Worm (Caenorhabditis elegans) whole organism, L3 larva: ENCODE measurements around the gene K08F9.1.
"Not testable (repeated sequence)": the region's sequence is repeated elsewhere in the genome, so short reads cannot be mapped to it uniquely, and the experiment has no call there.

Experiments used
- R02D3.7 ChIP-seq: fragments of 150-350 bp; optimal IDR thresholded peaks from 2 replicates; lab custom pipeline; 2014; ENCODE audit warnings: missing biosample characterization, missing genetic modification characterization
- ZK546.5 ChIP-seq: sonication (generic microtip); optimal IDR thresholded peaks from 2 replicates; lab custom pipeline; 2017; ENCODE audit warnings: missing biosample characterization, missing genetic modification characterization
- ceh-16 ChIP-seq: sonication (generic microtip); optimal IDR thresholded peaks from 2 replicates; lab custom pipeline; 2017; ENCODE audit warnings: missing biosample characterization, missing genetic modification characterization
- ceh-28 ChIP-seq: fragments of 150-350 bp; optimal IDR thresholded peaks from 2 replicates; lab custom pipeline; 2014; ENCODE audit warnings: missing biosample characterization, missing genetic modification reagents, missing genetic modification characterization
- ceh-9 ChIP-seq: sonication (generic microtip); optimal IDR thresholded peaks from 2 replicates; lab custom pipeline; 2018; ENCODE audit warnings: missing biosample characterization, missing genetic modification characterization
- daf-12 ChIP-seq: fragments of 150-350 bp; optimal IDR thresholded peaks from 2 replicates; lab custom pipeline; 2014; ENCODE audit warnings: missing biosample characterization, missing genetic modification reagents, missing genetic modification characterization
- egl-27 ChIP-seq: sonication (generic microtip); optimal IDR thresholded peaks from 4 replicates; lab custom pipeline; 2017; ENCODE audit warnings: missing biosample characterization, missing genetic modification reagents, missing genetic modification characterization
- egl-5 ChIP-seq: fragments of 150-350 bp; optimal IDR thresholded peaks from 2 replicates; lab custom pipeline; 2017; ENCODE audit warnings: missing biosample characterization, missing genetic modification reagents, missing genetic modification characterization, inconsistent platforms
- elt-1 ChIP-seq: fragments of 150-350 bp; optimal IDR thresholded peaks from 2 replicates; lab custom pipeline; 2014; ENCODE audit warnings: missing biosample characterization, missing genetic modification characterization
- elt-3 ChIP-seq, 3 experiments: fragments of 150-350 bp in 1 of 3; sonication (generic microtip) in 2 of 3; optimal IDR thresholded peaks; 2 replicates in 2 of 3; 4 replicates in 1 of 3; lab custom pipeline; 2014 to 2017; ENCODE audit warnings: missing biosample characterization in 3 of 3, missing genetic modification characterization in 3 of 3
- eor-1 ChIP-seq, 2 experiments: fragments of 150-350 bp; optimal IDR thresholded peaks; 2 replicates each; lab custom pipeline; 2014 to 2018; ENCODE audit warnings: missing biosample characterization in 2 of 2, missing genetic modification characterization in 2 of 2
- fkh-10 ChIP-seq: sonication (generic microtip); optimal IDR thresholded peaks from 2 replicates; lab custom pipeline; 2017; ENCODE audit warnings: missing biosample characterization, missing genetic modification reagents, missing genetic modification characterization
- hmg-11 ChIP-seq: sonication (generic microtip); optimal IDR thresholded peaks from 2 replicates; lab custom pipeline; 2016; ENCODE audit warnings: missing genetic modification characterization, missing compliant biosample characterization
- jun-1 ChIP-seq: fragments of 150-350 bp; optimal IDR thresholded peaks from 2 replicates; lab custom pipeline; 2014; ENCODE audit warnings: missing biosample characterization, missing genetic modification reagents, missing genetic modification characterization
- lin-39 ChIP-seq: fragments of 150-350 bp; optimal IDR thresholded peaks from 2 replicates; lab custom pipeline; 2018; ENCODE audit warnings: missing biosample characterization, missing genetic modification reagents, missing genetic modification characterization
- lsy-12 ChIP-seq: sonication (generic microtip); optimal IDR thresholded peaks from 2 replicates; lab custom pipeline; 2016; ENCODE audit warnings: mild to moderate bottlenecking, missing genetic modification characterization, missing compliant biosample characterization
- mdl-1 ChIP-seq: fragments of 150-350 bp; optimal IDR thresholded peaks from 2 replicates; lab custom pipeline; 2014; ENCODE audit warnings: missing biosample characterization, missing genetic modification characterization
- mml-1 ChIP-seq: fragments of 150-350 bp; sonication (generic microtip); optimal IDR thresholded peaks from 3 replicates; lab custom pipeline; 2014; ENCODE audit warnings: missing biosample characterization, missing genetic modification characterization
- nfya-1 ChIP-seq: sonication (generic microtip); optimal IDR thresholded peaks from 2 replicates; lab custom pipeline; 2017; ENCODE audit warnings: missing genetic modification characterization, mild to moderate bottlenecking, missing compliant biosample characterization, antibody characterized with exemption, moderate library complexity; ENCODE audit not compliant: insufficient read depth
- nhr-11 ChIP-seq: fragments of 150-350 bp; optimal IDR thresholded peaks from 2 replicates; lab custom pipeline; 2014; ENCODE audit warnings: missing biosample characterization, missing genetic modification characterization
- nhr-12 ChIP-seq: fragments of 150-350 bp; optimal IDR thresholded peaks from 2 replicates; lab custom pipeline; 2014; ENCODE audit warnings: missing biosample characterization, missing genetic modification characterization
- nhr-23 ChIP-seq: fragments of 150-350 bp; optimal IDR thresholded peaks from 2 replicates; lab custom pipeline; 2014; ENCODE audit warnings: missing biosample characterization, missing genetic modification reagents, missing genetic modification characterization
- nhr-237 ChIP-seq: fragments of 150-350 bp; optimal IDR thresholded peaks from 2 replicates; lab custom pipeline; 2014; ENCODE audit warnings: missing biosample characterization, missing genetic modification characterization
- nhr-28 ChIP-seq: fragments of 150-350 bp; optimal IDR thresholded peaks from 2 replicates; lab custom pipeline; 2014; ENCODE audit warnings: missing biosample characterization, missing genetic modification characterization
- nhr-67 ChIP-seq: fragments of 150-350 bp; optimal IDR thresholded peaks from 2 replicates; lab custom pipeline; 2014; ENCODE audit warnings: missing biosample characterization, missing genetic modification characterization
- nhr-76 ChIP-seq: fragments of 150-350 bp; sonication (generic microtip); optimal IDR thresholded peaks from 5 replicates; lab custom pipeline; 2014; ENCODE audit warnings: missing biosample characterization, missing genetic modification characterization
- nhr-77 ChIP-seq: fragments of 150-350 bp; optimal IDR thresholded peaks from 2 replicates; lab custom pipeline; 2014; ENCODE audit warnings: missing biosample characterization, missing genetic modification characterization
- pqm-1 ChIP-seq: fragments of 150-350 bp; optimal IDR thresholded peaks from 2 replicates; lab custom pipeline; 2017; ENCODE audit warnings: missing biosample characterization, missing genetic modification characterization, inconsistent platforms
- sea-2 ChIP-seq: fragments of 150-350 bp; sonication (generic microtip); optimal IDR thresholded peaks from 4 replicates; lab custom pipeline; 2014; ENCODE audit warnings: missing biosample characterization, missing genetic modification reagents, missing genetic modification characterization
- skn-1 ChIP-seq: fragments of 150-350 bp; optimal IDR thresholded peaks from 2 replicates; lab custom pipeline; 2014; ENCODE audit warnings: missing biosample characterization, missing genetic modification characterization
- snpc-4 ChIP-seq: fragments of 150-350 bp; optimal IDR thresholded peaks from 2 replicates; lab custom pipeline; 2014; ENCODE audit warnings: missing biosample characterization, missing genetic modification characterization
- tbx-2 ChIP-seq: sonication (generic microtip); optimal IDR thresholded peaks from 2 replicates; lab custom pipeline; 2016; ENCODE audit warnings: mild to moderate bottlenecking, missing genetic modification characterization, missing compliant biosample characterization
- unc-62 ChIP-seq: fragments of 150-350 bp; sonication (generic microtip); optimal IDR thresholded peaks from 4 replicates; lab custom pipeline; 2014; ENCODE audit warnings: missing biosample characterization, missing genetic modification reagents, missing genetic modification characterization
- zag-1 ChIP-seq: fragments of 150-350 bp; optimal IDR thresholded peaks from 2 replicates; lab custom pipeline; 2014; ENCODE audit warnings: missing biosample characterization, missing genetic modification characterization
- ztf-4 ChIP-seq: fragments of 150-350 bp; optimal IDR thresholded peaks from 2 replicates; lab custom pipeline; 2014; ENCODE audit warnings: missing biosample characterization, missing genetic modification characterization

The K08F9.1 gene

ce11 chrV:15115968-15116367 lies 27.2 kb downstream of the K08F9.1 start, which contains the start of gene T01G5.8:
T01G5.8 (plus strand) TSS chrV:15116268.
- TF ChIP-seq pqm-1; ceh-28 (tag; lab: Kevin White, UChicago); R02D3.7 (tag; lab: Kevin White, UChicago): not testable (repeated sequence)

- TF ChIP-seq tbx-2 (tag; lab: Kevin White, UChicago): no peak
- no peak for TF ChIP-seq lin-39 (tag; lab: Kevin White, UChicago)
- no peak for TF ChIP-seq nfya-1 (tag; lab: Kevin White, UChicago)
- TF ChIP-seq sea-2 (GFP tag; lab: Kevin White, UChicago): no peak
- TF ChIP-seq elt-3 (tag; optimal IDR thresholded peaks at IDR 0.05; lab: Kevin White, UChicago): no peak
- no peak for TF ChIP-seq nhr-237 (tag; lab: Kevin White, UChicago)
- TF ChIP-seq nhr-76: no peak
- TF ChIP-seq zag-1 (tag; lab: Kevin White, UChicago): no peak
- TF ChIP-seq snpc-4 (tag; lab: Kevin White, UChicago): no peak
- no peak for TF ChIP-seq egl-27 (tag; lab: Kevin White, UChicago)
- TF ChIP-seq unc-62: no peak
- no peak for TF ChIP-seq ZK546.5 (tag; lab: Kevin White, UChicago)
- TF ChIP-seq nhr-11 (tag; lab: Kevin White, UChicago): no peak
These were observed 29.2 kb downstream of the K08F9.1 start, which contains the start of gene T01G5.6 for ce11 chrV:15113992-15114391. T01G5.6 (minus strand) TSS chrV:15114092.

ce11 chrV:15111660-15112059 lies 31.5 kb downstream of the K08F9.1 start, which contains the start of gene T01G5.7:
T01G5.7 (plus strand) TSS chrV:15111960.
- no peak for TF ChIP-seq nhr-11 (tag; lab: Kevin White, UChicago)
- TF ChIP-seq elt-3 (tag; optimal IDR thresholded peaks at IDR 0.05; lab: Kevin White, UChicago): no peak
- no peak for TF ChIP-seq R02D3.7 (tag; lab: Kevin White, UChicago)
- no peak for TF ChIP-seq skn-1 (tag; lab: Kevin White, UChicago)
- TF ChIP-seq nhr-23 (tag; lab: Kevin White, UChicago): no peak
- TF ChIP-seq lsy-12 (tag; lab: Kevin White, UChicago): no peak
- TF ChIP-seq ceh-28 (tag; lab: Kevin White, UChicago): no peak
- no peak for TF ChIP-seq ceh-9 (tag; lab: Kevin White, UChicago)
- no peak for TF ChIP-seq ceh-16 (tag; lab: Kevin White, UChicago)
- no peak for TF ChIP-seq egl-27 (tag; lab: Kevin White, UChicago)
- TF ChIP-seq mdl-1 (tag; lab: Kevin White, UChicago): no peak
- no peak for TF ChIP-seq eor-1 (tag; optimal IDR thresholded peaks at IDR 0.05; lab: Kevin White, UChicago)
- no peak for TF ChIP-seq nhr-12 (tag; lab: Kevin White, UChicago)
- no peak for TF ChIP-seq fkh-10 (GFP tag; lab: Kevin White, UChicago)
- TF ChIP-seq nhr-77: no peak
- no peak for TF ChIP-seq unc-62
- no peak for TF ChIP-seq ztf-4 (tag; lab: Kevin White, UChicago)
- TF ChIP-seq zag-1 (tag; lab: Kevin White, UChicago): no peak

ce11 chrV:15109260-15109659 lies 33.9 kb downstream of the K08F9.1 start, which contains the start of gene Y75B12A.2:
Y75B12A.2 (plus strand) TSS chrV:15109560.
- no peak for TF ChIP-seq pqm-1
- no peak for TF ChIP-seq ZK546.5 (tag; lab: Kevin White, UChicago)
- TF ChIP-seq nhr-12 (tag; lab: Kevin White, UChicago): no peak
- no peak for TF ChIP-seq eor-1 (tag; optimal IDR thresholded peaks at IDR 0.05; lab: Kevin White, UChicago)
- TF ChIP-seq egl-27 (tag; lab: Kevin White, UChicago): no peak
- no peak for TF ChIP-seq nhr-11 (tag; lab: Kevin White, UChicago)
- TF ChIP-seq lsy-12 (tag; lab: Kevin White, UChicago): no peak
- TF ChIP-seq jun-1 (tag; lab: Kevin White, UChicago): no peak
- no peak for TF ChIP-seq nhr-67 (tag; lab: Kevin White, UChicago)
- no peak for TF ChIP-seq elt-1 (tag; lab: Kevin White, UChicago)
- no peak for TF ChIP-seq egl-5 (tag; lab: Kevin White, UChicago)
- no peak for TF ChIP-seq daf-12 (tag; lab: Kevin White, UChicago)
- TF ChIP-seq mml-1 (tag; lab: Kevin White, UChicago): no peak
- TF ChIP-seq nhr-28 (tag; lab: Kevin White, UChicago): no peak
- no peak for TF ChIP-seq ceh-28 (tag; lab: Kevin White, UChicago)
- no peak for TF ChIP-seq nhr-77
- TF ChIP-seq ztf-4 (tag; lab: Kevin White, UChicago): no peak
- no peak for TF ChIP-seq nhr-23 (tag; lab: Kevin White, UChicago)
- no peak for TF ChIP-seq hmg-11 (tag; lab: Kevin White, UChicago)
